Worm (Caenorhabditis elegans): ENCODE results near the gene srx-51.
A peak's percentile ranks its signal among the peaks of the same experiment; 100 is the strongest.
"Not testable (repeated sequence)": the region's sequence is repeated elsewhere in the genome, so short reads cannot be mapped to it uniquely, and the experiment has no call there.

The srx-51 gene

ce11 chrV:15244456-15244855, 37.2 kb upstream of the srx-51 start, which contains the start of gene kin-30:
Gene kin-30, plus strand, starts transcription at chrV:15244756.
- no peak for TF ChIP-seq ZK546.5 (tag; optimal IDR thresholded peaks at IDR 0.05)
- TF ChIP-seq ZK337.2 (GFP tag; IDR thresholded peaks at IDR 0.05), result no peak
- TF ChIP-seq zfp-3 (GFP tag; conservative IDR thresholded peaks at IDR 0.05), result no peak
- TF ChIP-seq ceh-28 (tag; optimal IDR thresholded peaks at IDR 0.05), result no peak
- no peak for TF ChIP-seq rbr-2 (tag; optimal IDR thresholded peaks at IDR 0.05)
- no peak for TF ChIP-seq lin-39 (tag; optimal IDR thresholded peaks at IDR 0.05)

ce11 chrV:15250304-15250703, 31.4 kb upstream of the srx-51 start, which contains the start of gene srd-28:
Gene srd-28, plus strand, starts transcription at chrV:15250604.
- TF ChIP-seq duxl-1 (tag; optimal IDR thresholded peaks at IDR 0.05; ENCODE audit: poor library complexity); gei-8 (GFP tag; optimal IDR thresholded peaks at IDR 0.05); dmd-9 (GFP tag; IDR thresholded peaks at IDR 0.05): not testable (repeated sequence)

DNA sequence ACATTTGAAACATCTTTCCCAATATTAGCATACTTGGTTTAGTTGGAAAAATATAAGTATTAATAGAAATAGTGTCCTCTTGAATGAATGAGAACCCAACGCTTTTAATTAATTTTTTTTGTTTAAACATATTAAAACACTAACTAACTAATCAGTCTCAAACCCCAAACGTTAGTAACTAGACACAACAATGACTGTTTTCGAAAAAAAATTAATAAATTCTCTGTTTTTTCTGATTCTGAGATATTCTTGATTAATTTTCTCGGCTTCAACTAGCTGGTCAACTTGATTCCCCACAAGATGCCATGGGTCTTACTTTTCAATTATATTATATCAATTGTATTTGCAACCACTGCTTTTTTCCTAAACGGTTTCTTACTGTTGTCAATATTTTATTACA, 29.6 kb upstream of the srx-51 start, which contains the start of gene srbc-76:
TSS of gene srbc-76 (plus strand) at position 301 of the 400 bp plus-strand sequence.
- TF ChIP-seq D1046.2 (GFP tag; IDR thresholded peaks at IDR 0.05), result no peak
- no peak for TF ChIP-seq F10B5.3 (tag; optimal IDR thresholded peaks at IDR 0.05)
- TF ChIP-seq hlh-11 (tag; optimal IDR thresholded peaks at IDR 0.05), result no peak
- TF ChIP-seq lin-39 (tag; optimal IDR thresholded peaks at IDR 0.05), result no peak
- no peak for TF ChIP-seq egl-27 (tag; optimal IDR thresholded peaks at IDR 0.05)
- no peak for TF ChIP-seq php-3 (GFP tag; IDR thresholded peaks at IDR 0.05)
- TF ChIP-seq lin-13 (GFP tag; optimal IDR thresholded peaks at IDR 0.05), result no peak
- no peak for TF ChIP-seq spr-1 (tag; optimal IDR thresholded peaks at IDR 0.05)

ce11 chrV:15253529-15253928, 28.2 kb upstream of the srx-51 start, which contains the start of gene srbc-75:
Gene srbc-75, plus strand, starts transcription at chrV:15253829.
- TF ChIP-seq aha-1 (tag) (peak; percentile 54), ceh-82 (tag; optimal IDR thresholded peaks at IDR 0.05) (no peak)

- TF ChIP-seq dmd-6 (GFP tag; IDR thresholded peaks at IDR 0.05); dve-1 (tag; optimal IDR thresholded peaks at IDR 0.05; ENCODE audit: insufficient read depth); tra-1 (GFP tag; IDR thresholded peaks at IDR 0.05): not testable (repeated sequence)
Observed at ce11 chrV:15256669-15257068, 25.0 kb upstream of the srx-51 start, which contains the start of gene srsx-39. Gene srsx-39, minus strand, starts transcription at chrV:15256769.

DNA sequence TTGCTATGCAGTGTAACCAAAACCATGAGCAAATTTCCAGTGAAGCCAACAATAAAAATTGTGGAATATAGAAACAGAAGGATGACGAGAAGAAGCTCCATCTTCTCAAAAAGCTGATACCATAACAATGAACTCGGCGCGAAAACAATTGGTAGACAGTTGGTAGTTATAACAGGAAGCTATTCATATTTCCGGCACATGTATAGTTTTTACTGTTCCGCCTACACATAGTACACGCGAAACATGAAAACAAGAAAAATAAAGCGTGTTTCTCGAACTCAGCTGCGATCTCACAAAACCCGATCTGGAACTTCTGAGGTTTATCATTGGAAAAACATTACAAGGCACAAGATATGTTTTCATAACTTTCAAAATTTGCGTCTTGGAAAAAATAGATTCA, 22.6 kb upstream of the srx-51 start, which contains the start of gene srsx-37:
TSS of gene srsx-37 (minus strand) at position 101 of the 400 bp plus-strand sequence.
- TF ChIP-seq fkh-10 (GFP tag; optimal IDR thresholded peaks at IDR 0.05) (no peak), pqm-1 (tag; optimal IDR thresholded peaks at IDR 0.05) (no peak), nhr-10 (tag; optimal IDR thresholded peaks at IDR 0.05) (no peak), lsy-2 (tag; optimal IDR thresholded peaks at IDR 0.05) (no peak), php-3 (GFP tag; IDR thresholded peaks at IDR 0.05) (no peak)

DNA sequence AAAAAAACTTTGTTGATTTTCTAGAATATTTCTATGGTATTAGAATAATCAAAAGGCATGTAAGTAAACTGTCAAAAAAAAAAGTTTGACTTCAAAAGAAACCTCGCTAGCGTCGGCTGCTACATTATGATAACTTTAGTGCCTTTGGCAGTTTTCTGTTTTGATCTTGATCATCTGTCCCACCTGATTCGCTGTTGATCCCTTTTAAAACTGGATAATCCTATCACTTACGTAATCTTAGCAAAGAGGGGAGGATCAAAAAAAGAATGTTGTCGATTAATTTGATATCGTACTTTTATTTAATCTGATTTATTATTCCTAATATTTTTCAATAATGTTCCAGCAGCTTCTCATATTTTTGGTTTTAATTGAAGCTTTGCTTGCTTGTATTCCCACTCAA, 21.8 kb upstream of the srx-51 start, which contains the start of gene M01B2.8:
TSS of gene M01B2.8 (plus strand) at position 301 of the 400 bp plus-strand sequence.
- TF ChIP-seq daf-19 (GFP tag; conservative IDR thresholded peaks at IDR 0.05), result no peak
- TF ChIP-seq sdz-12 (GFP tag; optimal IDR thresholded peaks at IDR 0.05), result no peak
- TF ChIP-seq hif-1 (tag; optimal IDR thresholded peaks at IDR 0.05), result no peak
- no peak for TF ChIP-seq daf-8 (GFP tag; IDR thresholded peaks at IDR 0.05)
- no peak for TF ChIP-seq fos-1 (tag; optimal IDR thresholded peaks at IDR 0.05)
- no peak for TF ChIP-seq duxl-1 (tag; optimal IDR thresholded peaks at IDR 0.05; ENCODE audit: poor library complexity)
- TF ChIP-seq gei-8 (GFP tag; optimal IDR thresholded peaks at IDR 0.05), result no peak
- TF ChIP-seq D1046.2 (GFP tag; IDR thresholded peaks at IDR 0.05), result no peak
- TF ChIP-seq ceh-20 (GFP tag; IDR thresholded peaks at IDR 0.05), result no peak
- TF ChIP-seq ZK337.2 (GFP tag; IDR thresholded peaks at IDR 0.05), result no peak
- no peak for TF ChIP-seq nhr-76 (tag; optimal IDR thresholded peaks at IDR 0.05)
- TF ChIP-seq nhr-48 (tag; optimal IDR thresholded peaks at IDR 0.05), result no peak
- no peak for TF ChIP-seq aha-1 (tag)
- no peak for TF ChIP-seq nhr-102 (tag; optimal IDR thresholded peaks at IDR 0.05)
- no peak for TF ChIP-seq nhr-11 (tag; optimal IDR thresholded peaks at IDR 0.05)
- TF ChIP-seq tag-97 (GFP tag; IDR thresholded peaks at IDR 0.05), result no peak
- TF ChIP-seq php-3 (GFP tag; IDR thresholded peaks at IDR 0.05), result no peak

All from whole organism, L4 larva.